Fruit fly (Drosophila melanogaster): Measurements from ENCODE around the gene PGRP-SA.

dm6 chrX:11543318-11543717 is 18.1 kb upstream of the PGRP-SA start:
- TF ChIP-seq CG15479 (GFP tag; optimal IDR thresholded peaks at IDR 0.05) (no peak), lbe (GFP tag; optimal IDR thresholded peaks at IDR 0.05) (no peak), dmrt11E (tag; optimal IDR thresholded peaks at IDR 0.05) (no peak), vvl (GFP tag; IDR thresholded peaks at IDR 0.05) (no peak), p53 (GFP tag; optimal IDR thresholded peaks at IDR 0.05) (no peak), Hey (tag; optimal IDR thresholded peaks at IDR 0.05) (no peak), CG13123 (GFP tag; optimal IDR thresholded peaks at IDR 0.05) (no peak), CG34224 (GFP tag; IDR thresholded peaks at IDR 0.05; ENCODE audit: partially characterized antibody) (no peak), gcm (GFP tag; optimal IDR thresholded peaks at IDR 0.05) (no peak), hth (optimal IDR thresholded peaks at IDR 0.05) (no peak), tgo (GFP tag; IDR thresholded peaks at IDR 0.05) (no peak), HLH3B (GFP tag; IDR thresholded peaks at IDR 0.05) (no peak), CG12236 (GFP tag; optimal IDR thresholded peaks at IDR 0.05) (no peak), sna (GFP tag; IDR thresholded peaks at IDR 0.05; ENCODE audit: partially characterized antibody) (no peak)
